Fruit fly (Drosophila melanogaster): Measurements from ENCODE around the gene CG13293.

- TF ChIP-seq Hr78 (GFP tag; optimal IDR thresholded peaks at IDR 0.05) (no peak), dmrt93B (GFP tag; optimal IDR thresholded peaks at IDR 0.05) (no peak)
Measured at dm6 chr3L:6076429-6076828, 6.3 kb upstream of the CG13293 start, which contains the start of gene ssp6.

All from whole organism, wandering third instar larva.